Worm (Caenorhabditis elegans): ENCODE results near the gene ucr-1.

ce11 chrIII:5573694-5574093 is 18.2 kb upstream of the ucr-1 start, which contains the start of gene molo-1:
- TF ChIP-seq unc-130 (GFP tag; optimal IDR thresholded peaks at IDR 0.05) (no peak), cebp-2 (GFP tag; IDR thresholded peaks at IDR 0.05) (no peak), pha-4 (tag; optimal IDR thresholded peaks at IDR 0.05) (no peak), F22D6.2 (tag; optimal IDR thresholded peaks at IDR 0.05) (no peak), lin-35 (GFP tag; optimal IDR thresholded peaks at IDR 0.05) (no peak), snpc-4 (GFP tag; optimal IDR thresholded peaks at IDR 0.05) (no peak), snpc-4 (tag; optimal IDR thresholded peaks at IDR 0.05) (no peak), hmg-20 (GFP tag; IDR thresholded peaks at IDR 0.05) (no peak), nhr-80 (tag; optimal IDR thresholded peaks at IDR 0.05) (no peak)
